Worm (Caenorhabditis elegans): ENCODE measurements around the gene C43H6.6.

Gene C43H6.6

ce11 chrX:2394983-2395382, at the start of gene C43H6.6:
Gene C43H6.6 (plus strand): TSS chrX:2395283.
- no peak for TF ChIP-seq dox-1 (GFP tag; IDR thresholded peaks at IDR 0.05)
- TF ChIP-seq rpc-1 (optimal IDR thresholded peaks at IDR 0.05) = no peak
- TF ChIP-seq rpc-1 (tag; optimal IDR thresholded peaks at IDR 0.05) = no peak
- TF ChIP-seq F49E8.2 (tag; optimal IDR thresholded peaks at IDR 0.05; ENCODE audit: insufficient read depth) = no peak
- TF ChIP-seq Y53G8AR.9 (GFP tag; conservative IDR thresholded peaks at IDR 0.05) = no peak

DNA sequence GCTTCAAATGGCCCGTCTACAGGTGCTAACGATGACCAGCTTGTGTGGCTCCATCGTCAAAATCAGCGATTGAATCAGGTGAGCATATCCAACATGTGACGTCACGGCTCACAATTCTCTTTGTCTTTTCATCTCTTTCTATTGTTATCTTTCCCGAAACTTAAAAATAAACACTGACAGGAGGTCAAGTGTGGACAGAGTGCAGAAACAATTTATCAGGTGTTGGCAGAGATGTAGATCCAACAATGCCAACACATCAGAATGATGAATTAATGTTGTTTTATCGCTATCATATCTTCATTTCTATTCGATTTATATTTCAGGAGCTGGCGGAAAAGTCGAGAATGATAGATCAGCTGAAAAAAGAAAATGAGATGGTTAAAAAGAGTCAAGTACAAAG, 47.1 kb upstream of the C43H6.6 start:
- TF ChIP-seq unc-62 (GFP tag; optimal IDR thresholded peaks at IDR 0.05) = no peak
- TF ChIP-seq nhr-120 (GFP tag; IDR thresholded peaks at IDR 0.05) = no peak
- TF ChIP-seq Y53G8AR.9 (GFP tag; conservative IDR thresholded peaks at IDR 0.05) = no peak
- no peak for TF ChIP-seq hsf-1 (GFP tag; IDR thresholded peaks at IDR 0.05)
- TF ChIP-seq unc-130 (GFP tag; optimal IDR thresholded peaks at IDR 0.05) = no peak
- TF ChIP-seq sdz-38 (tag; optimal IDR thresholded peaks at IDR 0.05) = no peak
- no peak for TF ChIP-seq pbrm-1 (GFP tag; IDR thresholded peaks at IDR 0.05)
- TF ChIP-seq F52B5.7 (tag; optimal IDR thresholded peaks at IDR 0.05) = no peak
- no peak for TF ChIP-seq hmg-20 (GFP tag; IDR thresholded peaks at IDR 0.05)
- no peak for TF ChIP-seq egrh-3 (GFP tag; IDR thresholded peaks at IDR 0.05)
- no peak for TF ChIP-seq madf-6 (GFP tag; IDR thresholded peaks at IDR 0.05)
- no peak for TF ChIP-seq pha-4 (tag; optimal IDR thresholded peaks at IDR 0.05)
- no peak for TF ChIP-seq Y67H2A.10 (GFP tag; conservative IDR thresholded peaks at IDR 0.05)
- no peak for TF ChIP-seq egl-44 (GFP tag; IDR thresholded peaks at IDR 0.05)
- TF ChIP-seq ZK185.1 (tag; optimal IDR thresholded peaks at IDR 0.05; ENCODE audit: poor library complexity, severe bottlenecking) = no peak
- no peak for TF ChIP-seq rpc-1 (optimal IDR thresholded peaks at IDR 0.05)
- TF ChIP-seq rpc-1 (tag; optimal IDR thresholded peaks at IDR 0.05) = no peak
- TF ChIP-seq dpff-1 (tag; optimal IDR thresholded peaks at IDR 0.05) = no peak
- no peak for TF ChIP-seq sptf-2 (GFP tag; optimal IDR thresholded peaks at IDR 0.05)
- no peak for TF ChIP-seq K12H6.12 (tag; optimal IDR thresholded peaks at IDR 0.05)

DNA sequence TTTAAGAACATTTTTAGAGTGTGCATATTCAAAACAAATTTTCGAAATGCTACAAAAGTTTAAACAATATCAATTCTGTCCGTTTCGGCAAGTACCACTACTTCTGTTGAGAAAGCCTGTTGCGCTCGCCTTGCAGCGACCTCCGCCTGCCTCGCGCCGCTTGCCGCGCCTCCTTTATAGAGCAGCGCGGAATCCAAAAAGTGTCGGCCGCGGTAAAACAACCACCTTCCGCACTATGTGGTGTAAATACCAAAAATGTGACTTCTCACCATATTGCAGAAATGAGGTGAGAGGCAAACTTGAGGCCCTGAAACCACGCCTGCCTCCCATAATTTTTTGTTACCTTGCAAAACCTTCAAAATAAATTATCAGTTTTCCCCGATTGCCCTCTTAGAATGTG, 42.2 kb upstream of the C43H6.6 start:
- TF ChIP-seq Y53G8AR.9 (GFP tag; conservative IDR thresholded peaks at IDR 0.05) = no peak
- no peak for TF ChIP-seq F22D6.2 (tag; optimal IDR thresholded peaks at IDR 0.05)
- no peak for TF ChIP-seq snpc-4 (GFP tag; optimal IDR thresholded peaks at IDR 0.05)
- peak in 2 of 4 experiments; percentile 70 to 83 for TF ChIP-seq snpc-4 (tag; optimal IDR thresholded peaks at IDR 0.05)
- TF ChIP-seq ztf-18 (tag; optimal IDR thresholded peaks at IDR 0.05) = no peak
- no peak for TF ChIP-seq C17E4.6 (GFP tag; IDR thresholded peaks at IDR 0.05)
- TF ChIP-seq egl-44 (GFP tag; IDR thresholded peaks at IDR 0.05) = no peak
- TF ChIP-seq snpc-1.1 (tag; optimal IDR thresholded peaks at IDR 0.05; ENCODE audit: insufficient read depth) = peak; percentile 55
- TF ChIP-seq mes-4 (tag; optimal IDR thresholded peaks at IDR 0.05) = no peak

DNA sequence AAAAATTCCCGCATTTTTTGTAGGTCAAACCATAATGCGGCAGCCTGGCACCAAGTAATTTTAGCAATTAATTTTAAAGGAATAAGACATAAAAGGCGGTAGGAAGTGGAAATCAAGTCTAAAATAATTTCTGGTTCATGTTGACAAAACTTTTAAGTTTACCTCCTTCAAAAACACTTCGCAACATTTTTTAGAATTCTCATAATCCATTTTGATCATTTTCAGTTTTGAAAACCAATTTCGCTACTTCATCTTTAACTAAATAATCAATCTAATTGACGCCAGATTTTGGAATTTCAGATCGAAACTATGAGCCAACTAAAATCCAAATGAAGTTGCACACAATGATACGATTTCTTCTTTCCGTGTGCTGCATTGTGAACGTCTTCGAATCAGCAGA, 35.3 kb upstream of the C43H6.6 start, which contains the start of gene lgc-40:
lgc-40 (plus strand) TSS at position 301 of the 400 bp plus-strand sequence.
- TF ChIP-seq Y79H2A.3 (GFP tag; conservative IDR thresholded peaks at IDR 0.05) (no peak), K11D2.4 (GFP tag; IDR thresholded peaks at IDR 0.05) (no peak), sdz-38 (tag; optimal IDR thresholded peaks at IDR 0.05) (no peak), ets-4 (GFP tag; optimal IDR thresholded peaks at IDR 0.05) (no peak), ceh-91 (GFP tag; IDR thresholded peaks at IDR 0.05) (no peak), lin-35 (GFP tag; optimal IDR thresholded peaks at IDR 0.05) (no peak), cebp-2 (GFP tag; IDR thresholded peaks at IDR 0.05) (no peak), hrde-1 (tag; optimal IDR thresholded peaks at IDR 0.05; ENCODE audit: borderline replicate concordance) (no peak), F10E7.11 (tag; optimal IDR thresholded peaks at IDR 0.05) (no peak), nhr-120 (GFP tag; IDR thresholded peaks at IDR 0.05) (no peak), mxl-1 (tag; optimal IDR thresholded peaks at IDR 0.05) (no peak)

All from whole organism, young adult.